Fruit fly (Drosophila melanogaster) whole organism, embryonic: ENCODE data around the gene CG14118.

ENCODE experiments used
- Ada2b ChIP-seq: fragments of 200-800 bp; sonication (Bioruptor generic); IDR thresholded peaks from 2 replicates; pipeline ENCODE4 v1.3.6; 2022; ENCODE audit warnings: missing biosample characterization, missing genetic modification characterization
- Aef1 ChIP-seq: fragments of 200-800 bp; sonication (Bioruptor generic); IDR thresholded peaks from 3 replicates; pipeline ENCODE4 v1.3.6; 2022; ENCODE audit warnings: missing biosample characterization, missing genetic modification characterization
- Bgb ChIP-seq: fragments of 200-800 bp; sonication (Bioruptor generic); IDR thresholded peaks from 2 replicates; pipeline ENCODE4 v1.3.6; 2022; ENCODE audit warnings: missing biosample characterization, missing genetic modification characterization; ENCODE audit not compliant: partially characterized antibody
- CG11504 ChIP-seq: fragments of 200-800 bp; sonication (Bioruptor generic); optimal IDR thresholded peaks from 3 replicates; lab custom pipeline; 2019; ENCODE audit warnings: missing biosample characterization, mild to moderate bottlenecking, missing genetic modification characterization, moderate library complexity
- CG12219 ChIP-seq: fragments of 200-800 bp; sonication (Bioruptor generic); optimal IDR thresholded peaks from 3 replicates; lab custom pipeline; 2018; ENCODE audit warnings: missing biosample characterization, mild to moderate bottlenecking, missing genetic modification characterization
- CG13123 ChIP-seq: fragments of 200-800 bp; sonication (Bioruptor generic); optimal IDR thresholded peaks from 2 replicates; lab custom pipeline; 2016; ENCODE audit warnings: missing biosample characterization, missing genetic modification characterization
- CG16815 ChIP-seq: fragments of 200-800 bp; sonication (Bioruptor generic); optimal IDR thresholded peaks from 3 replicates; lab custom pipeline; 2017; ENCODE audit warnings: missing biosample characterization, mild to moderate bottlenecking, missing genetic modification characterization
- CG17568 ChIP-seq: fragments of 200-800 bp; sonication (Bioruptor generic); optimal IDR thresholded peaks from 2 replicates; lab custom pipeline; 2018; ENCODE audit warnings: missing biosample characterization, mild to moderate bottlenecking, missing genetic modification characterization, moderate library complexity
- CG18599 ChIP-seq: fragments of 200-800 bp; sonication (Bioruptor generic); optimal IDR thresholded peaks from 3 replicates; lab custom pipeline; 2017; ENCODE audit warnings: missing biosample characterization, missing genetic modification characterization, mild to moderate bottlenecking, moderate library complexity, missing genetic modification reagents
- CG2199 ChIP-seq: fragments of 200-800 bp; sonication (Bioruptor generic); IDR thresholded peaks from 3 replicates; pipeline ENCODE4 v1.3.6; 2022; ENCODE audit warnings: missing biosample characterization, missing genetic modification characterization
- CG31224 ChIP-seq: fragments of 200-800 bp; sonication (Bioruptor generic); IDR thresholded peaks from 2 replicates; pipeline ENCODE4 v1.3.6; 2022; ENCODE audit warnings: missing biosample characterization, missing genetic modification characterization
- CG42726 ChIP-seq: fragments of 200-800 bp; sonication (Bioruptor generic); IDR thresholded peaks from 2 replicates; pipeline ENCODE4 v1.3.6; 2022; ENCODE audit warnings: missing biosample characterization, missing genetic modification characterization; ENCODE audit not compliant: partially characterized antibody
- CG4282 ChIP-seq: fragments of 200-800 bp; sonication (Bioruptor generic); optimal IDR thresholded peaks from 2 replicates; lab custom pipeline; 2016; ENCODE audit warnings: missing biosample characterization, missing genetic modification characterization
- CG5953 ChIP-seq: fragments of 200-800 bp; sonication (Bioruptor generic); IDR thresholded peaks from 2 replicates; pipeline ENCODE4 v1.3.6; 2022; ENCODE audit warnings: missing biosample characterization, missing genetic modification characterization
- CG6175 ChIP-seq: fragments of 200-800 bp; sonication (Bioruptor generic); IDR thresholded peaks from 3 replicates; pipeline ENCODE4 v1.3.6; 2022; ENCODE audit warnings: missing biosample characterization, missing genetic modification characterization
- CG6654 ChIP-seq: fragments of 200-800 bp; sonication (Bioruptor generic); optimal IDR thresholded peaks from 2 replicates; lab custom pipeline; 2017; ENCODE audit warnings: missing biosample characterization, mild to moderate bottlenecking, missing genetic modification characterization
- CG7786 ChIP-seq: fragments of 200-800 bp; sonication (Bioruptor generic); optimal IDR thresholded peaks from 2 replicates; lab custom pipeline; 2016; ENCODE audit warnings: missing biosample characterization, missing genetic modification characterization
- CG8478 ChIP-seq: fragments of >200 bp; optimal IDR thresholded peaks from 2 replicates; lab custom pipeline; 2018
- CG8765 ChIP-seq: fragments of 200-800 bp; sonication (Bioruptor generic); IDR thresholded peaks from 2 replicates; pipeline ENCODE4 v1.3.6; 2022; ENCODE audit warnings: missing biosample characterization, missing genetic modification characterization
- D ChIP-seq, 2 experiments: fragments of 200-800 bp in 1 of 2; fragments of >200 bp in 1 of 2; sonication (Bioruptor generic) in 1 of 2; optimal IDR thresholded peaks; 2 replicates in 1 of 2; 3 replicates in 1 of 2; lab custom pipeline; 2017; ENCODE audit warnings: mild to moderate bottlenecking in 1 of 2, missing biosample characterization in 1 of 2, missing genetic modification characterization in 1 of 2, missing genetic modification reagents in 1 of 2
- Dad ChIP-seq: fragments of 200-800 bp; sonication (Bioruptor generic); optimal IDR thresholded peaks from 3 replicates; lab custom pipeline; 2016; ENCODE audit warnings: missing biosample characterization, missing genetic modification characterization
- Dip2 ChIP-seq: fragments of 200-800 bp; sonication (Bioruptor generic); IDR thresholded peaks from 2 replicates; pipeline ENCODE4 v1.3.6; 2022; ENCODE audit warnings: missing biosample characterization, missing genetic modification characterization
- GATAe ChIP-seq: fragments of 200-800 bp; sonication (Bioruptor generic); conservative IDR thresholded peaks from 2 replicates; pipeline ENCODE4 v1.3.6; 2022; ENCODE audit warnings: missing biosample characterization, missing genetic modification characterization
- H15 ChIP-seq: fragments of 200-800 bp; sonication (Bioruptor generic); IDR thresholded peaks from 3 replicates; pipeline ENCODE4 v1.3.6; 2022; ENCODE audit warnings: missing biosample characterization, missing genetic modification characterization
- HHEX ChIP-seq: fragments of 200-800 bp; sonication (Bioruptor generic); optimal IDR thresholded peaks from 3 replicates; lab custom pipeline; 2017; ENCODE audit warnings: missing biosample characterization, mild to moderate bottlenecking, missing genetic modification characterization, missing genetic modification reagents
- HLH3B ChIP-seq: fragments of 200-800 bp; sonication (Bioruptor generic); IDR thresholded peaks from 2 replicates; pipeline ENCODE4 v1.3.6; 2022; ENCODE audit warnings: missing biosample characterization, missing genetic modification characterization
- Hr51 ChIP-seq, 2 experiments: fragments of 200-800 bp; sonication (Bioruptor generic); optimal IDR thresholded peaks; 2 replicates in 1 of 2; 3 replicates in 1 of 2; lab custom pipeline; 2016 to 2018; ENCODE audit warnings: missing biosample characterization in 2 of 2, missing genetic modification characterization in 2 of 2, mild to moderate bottlenecking in 1 of 2, moderate library complexity in 1 of 2
- Pdp1 ChIP-seq, 2 experiments: fragments of 200-800 bp; sonication (Bioruptor generic); optimal IDR thresholded peaks; 3 replicates each; lab custom pipeline; 2016; ENCODE audit warnings: missing biosample characterization in 2 of 2, missing genetic modification characterization in 2 of 2, mild to moderate bottlenecking in 1 of 2, moderate library complexity in 1 of 2
- Side ChIP-seq: fragments of 200-800 bp; sonication (Bioruptor generic); optimal IDR thresholded peaks from 2 replicates; lab custom pipeline; 2016; ENCODE audit warnings: missing biosample characterization, missing genetic modification characterization
- Sry-β ChIP-seq: fragments of 200-800 bp; sonication (Bioruptor generic); optimal IDR thresholded peaks from 2 replicates; lab custom pipeline; 2018; ENCODE audit warnings: missing biosample characterization, mild to moderate bottlenecking, missing genetic modification characterization, moderate library complexity
- ab ChIP-seq: fragments of 200-800 bp; sonication (Bioruptor generic); optimal IDR thresholded peaks from 2 replicates; lab custom pipeline; 2016; ENCODE audit warnings: missing biosample characterization, missing genetic modification characterization
- amos ChIP-seq: fragments of 200-800 bp; sonication (Bioruptor generic); IDR thresholded peaks from 2 replicates; pipeline ENCODE4 v1.3.6; 2022; ENCODE audit warnings: missing biosample characterization, missing genetic modification characterization; ENCODE audit not compliant: partially characterized antibody
- ap ChIP-seq: fragments of 200-800 bp; sonication (Bioruptor generic); IDR thresholded peaks from 2 replicates; pipeline ENCODE4 v1.3.6; 2022; ENCODE audit warnings: missing biosample characterization, missing genetic modification characterization
- ash1 ChIP-seq: fragments of 200-800 bp; sonication (Bioruptor generic); optimal IDR thresholded peaks from 2 replicates; lab custom pipeline; 2018; ENCODE audit warnings: missing biosample characterization, mild to moderate bottlenecking, missing genetic modification characterization
- cas ChIP-seq: fragments of 200-800 bp; sonication (Bioruptor generic); IDR thresholded peaks from 2 replicates; pipeline ENCODE4 v1.3.6; 2022; ENCODE audit warnings: missing biosample characterization, missing genetic modification characterization
- cato ChIP-seq: fragments of 200-800 bp; sonication (Bioruptor generic); optimal IDR thresholded peaks from 2 replicates; lab custom pipeline; 2016; ENCODE audit warnings: missing biosample characterization, missing genetic modification characterization, borderline replicate concordance
- caup ChIP-seq: fragments of 200-800 bp; sonication (Bioruptor generic); optimal IDR thresholded peaks from 3 replicates; lab custom pipeline; 2017; ENCODE audit warnings: missing biosample characterization, mild to moderate bottlenecking, missing genetic modification characterization, moderate library complexity; ENCODE audit not compliant: severe bottlenecking
- dmrt11E ChIP-seq: fragments of 200-800 bp; sonication (Bioruptor generic); optimal IDR thresholded peaks from 3 replicates; lab custom pipeline; 2018; ENCODE audit warnings: missing biosample characterization, mild to moderate bottlenecking, missing genetic modification characterization, moderate library complexity
- eve ChIP-seq, 2 experiments: fragments of >200 bp; optimal IDR thresholded peaks; 2 replicates each; lab custom pipeline; 2017; ENCODE audit warnings: missing biosample characterization in 2 of 2, missing genetic modification characterization in 2 of 2
- fd64A ChIP-seq: fragments of 200-800 bp; sonication (Bioruptor generic); optimal IDR thresholded peaks from 3 replicates; lab custom pipeline; 2018; ENCODE audit warnings: missing biosample characterization, mild to moderate bottlenecking, missing genetic modification characterization
- ham ChIP-seq: fragments of 200-800 bp; sonication (Bioruptor generic); IDR thresholded peaks from 2 replicates; pipeline ENCODE4 v1.3.6; 2022; ENCODE audit warnings: missing biosample characterization, missing genetic modification characterization
- lbe ChIP-seq: fragments of 200-800 bp; sonication (Bioruptor generic); optimal IDR thresholded peaks from 2 replicates; lab custom pipeline; 2016; ENCODE audit warnings: missing biosample characterization, mild to moderate bottlenecking, missing genetic modification characterization
- maf-S ChIP-seq: fragments of 200-800 bp; sonication (Bioruptor generic); optimal IDR thresholded peaks from 2 replicates; lab custom pipeline; 2016; ENCODE audit warnings: missing biosample characterization, missing genetic modification characterization
- salm ChIP-seq: fragments of 200-800 bp; sonication (Bioruptor generic); optimal IDR thresholded peaks from 2 replicates; lab custom pipeline; 2018; ENCODE audit warnings: missing biosample characterization, mild to moderate bottlenecking, missing genetic modification characterization
- sim ChIP-seq: fragments of 200-800 bp; sonication (Bioruptor generic); IDR thresholded peaks from 2 replicates; pipeline ENCODE4 v1.3.6; 2022; ENCODE audit warnings: missing biosample characterization, missing genetic modification characterization
- sima ChIP-seq: fragments of 200-800 bp; sonication (Bioruptor generic); optimal IDR thresholded peaks from 2 replicates; lab custom pipeline; 2016; ENCODE audit warnings: missing biosample characterization, missing genetic modification characterization
- sqz ChIP-seq: fragments of 200-800 bp; sonication (Bioruptor generic); optimal IDR thresholded peaks from 3 replicates; lab custom pipeline; 2018; ENCODE audit warnings: missing biosample characterization, mild to moderate bottlenecking, missing genetic modification characterization
- trem ChIP-seq: fragments of 200-800 bp; optimal IDR thresholded peaks from 3 replicates; lab custom pipeline; 2019; ENCODE audit warnings: missing biosample characterization, mild to moderate bottlenecking, missing genetic modification characterization, moderate library complexity
- tup ChIP-seq: fragments of 200-800 bp; sonication (Bioruptor generic); optimal IDR thresholded peaks from 2 replicates; lab custom pipeline; 2016; ENCODE audit warnings: missing biosample characterization, mild to moderate bottlenecking, missing genetic modification characterization, moderate library complexity

Gene CG14118

dm6 chr3L:12913609-12914266 is 21.3 kb downstream of the CG14118 start, which contains the start of gene CG32115 (continued):
- TF ChIP-seq HHEX (peak; percentile 92), CG6175 (GFP tag; lab: Robert Waterston, UW) (peak; percentile 90), H15 (GFP tag; lab: Robert Waterston, UW) (peak; percentile 95), ab (peak; percentile 63), CG11504 (tag; lab: Kevin White, UChicago) (peak; percentile 94), CG42726 (GFP tag; lab: Robert Waterston, UW) (no peak), salm (peak; percentile 91), Sry-β (GFP tag; lab: Kevin White, UChicago) (peak; percentile 27), CG18599 (GFP tag; lab: Kevin White, UChicago) (peak; percentile 97), caup (GFP tag; lab: Kevin White, UChicago) (peak; percentile 95), CG31224 (peak; percentile 93), CG4282 (no peak), Hr51 (GFP tag; optimal IDR thresholded peaks at IDR 0.05; lab: Kevin White, UChicago) (peak; percentile 79 to 95), sqz (GFP tag; lab: Kevin White, UChicago) (no peak), Pdp1 (GFP tag; optimal IDR thresholded peaks at IDR 0.05; lab: Kevin White, UChicago) (peak; percentile 92 to 95), cas (GFP tag; lab: Robert Waterston, UW) (peak; percentile 94), CG12219 (peak; percentile 93), Aef1 (GFP tag; lab: Robert Waterston, UW) (peak; percentile 93), CG17568 (GFP tag; lab: Kevin White, UChicago) (peak; percentile 85), sim (peak; percentile 80; the same call in 1 of the 2 replicates), tup (GFP tag; lab: Kevin White, UChicago) (peak; percentile 76), eve (GFP tag; optimal IDR thresholded peaks at IDR 0.05; lab: Kevin White, UChicago) (peak in 1 of 2 experiments; percentile 46), ham (peak; percentile 81; the same call in 1 of the 2 replicates), CG13123 (peak; percentile 73), Side (GFP tag; lab: Kevin White, UChicago) (peak; percentile 84), CG8765 (GFP tag; lab: Robert Waterston, UW) (peak; percentile 82), dmrt11E (tag; lab: Kevin White, UChicago) (peak; percentile 82), CG6654 (peak; percentile 72), ap (GFP tag; lab: Robert Waterston, UW) (peak; percentile 84), amos (GFP tag; lab: Robert Waterston, UW) (no peak), Bgb (GFP tag; lab: Robert Waterston, UW) (no peak), trem (tag; lab: Kevin White, UChicago) (peak; percentile 81), Dip2 (GFP tag; lab: Robert Waterston, UW) (peak; percentile 47; the same call in 1 of the 2 replicates), CG8478 (lab: Kevin White, UChicago) (no peak), GATAe (GFP tag; lab: Robert Waterston, UW) (peak; percentile 98), maf-S (GFP tag; lab: Kevin White, UChicago) (peak; percentile 83), fd64A (peak; percentile 60), CG7786 (GFP tag; lab: Kevin White, UChicago) (peak; percentile 92), ash1 (GFP tag; lab: Kevin White, UChicago) (no peak), sima (GFP tag; lab: Kevin White, UChicago) (peak; percentile 75), CG5953 (GFP tag; lab: Robert Waterston, UW) (peak; percentile 79), cato (GFP tag; lab: Kevin White, UChicago) (peak; percentile 83), CG2199 (GFP tag; lab: Robert Waterston, UW) (no peak), Dad (GFP tag; lab: Kevin White, UChicago) (peak; percentile 79), HLH3B (GFP tag; lab: Robert Waterston, UW) (peak; percentile 95), CG16815 (GFP tag; lab: Kevin White, UChicago) (peak; percentile 83), lbe (GFP tag; lab: Kevin White, UChicago) (peak; percentile 96), D (optimal IDR thresholded peaks at IDR 0.05; lab: Kevin White, UChicago) (no peak), D (GFP tag; optimal IDR thresholded peaks at IDR 0.05; lab: Kevin White, UChicago) (peak; percentile 69), Ada2b (peak; percentile 94)
